Fruit fly (Drosophila melanogaster) whole organism: ENCODE measurements around the gene CRMP.

Experiments used
- CG8478 ChIP-seq: fragments of >200 bp; optimal IDR thresholded peaks from 2 replicates; lab custom pipeline; 2018; ENCODE audit warnings: inconsistent platforms
- Dll ChIP-seq: fragments of >200 bp; optimal IDR thresholded peaks from 2 replicates; lab custom pipeline; 2017
- EcR ChIP-seq, 2 experiments: fragments of >200 bp; optimal IDR thresholded peaks; 2 replicates each; lab custom pipeline; 2017; ENCODE audit warnings: missing biosample characterization in 2 of 2, missing genetic modification characterization in 2 of 2, missing genetic modification reagents in 2 of 2
- pan ChIP-seq: fragments of >200 bp; optimal IDR thresholded peaks from 2 replicates; lab custom pipeline; 2017
- psq ChIP-seq: fragments of >200 bp; optimal IDR thresholded peaks from 2 replicates; lab custom pipeline; 2017
- usp ChIP-seq: fragments of >200 bp; optimal IDR thresholded peaks from 2 replicates; lab custom pipeline; 2017; ENCODE audit warnings: missing biosample characterization, missing genetic modification characterization, mixed read lengths

DNA sequence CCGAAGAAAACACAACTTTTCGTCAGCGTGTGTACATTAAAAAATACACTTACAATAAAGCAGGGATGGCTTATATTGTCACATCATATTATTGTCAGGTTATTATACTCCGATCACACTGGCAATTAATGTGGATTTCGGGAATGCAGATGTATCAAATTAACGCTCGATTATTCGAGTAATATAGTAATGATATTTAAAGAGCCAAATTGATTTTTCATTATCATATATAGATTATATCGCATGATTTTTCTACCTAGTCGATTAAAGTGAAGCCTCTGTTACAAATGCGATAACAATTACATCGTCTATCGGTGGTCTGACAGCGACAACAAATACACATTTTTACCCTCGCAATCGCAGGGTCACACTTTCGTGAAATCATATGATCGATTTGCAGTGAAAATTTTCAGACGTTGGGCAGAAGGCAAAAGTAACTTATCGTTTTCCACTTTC, 20.5 kb downstream of the CRMP start, which contains the start of the genes noi and Vha26:
- no peak for TF ChIP-seq EcR (GFP tag; optimal IDR thresholded peaks at IDR 0.05; lab: Kevin White, UChicago)
- no peak for TF ChIP-seq pan
- TF ChIP-seq usp (GFP tag; lab: Kevin White, UChicago): no peak
- no peak for TF ChIP-seq psq (lab: Kevin White, UChicago)
- TF ChIP-seq CG8478 (lab: Kevin White, UChicago): no peak
- no peak for TF ChIP-seq Dll (lab: Kevin White, UChicago)
